Fruit fly (Drosophila melanogaster): ENCODE results near the gene CG32085.

The CG32085 gene

dm6 chr3L:11645933-11646332, 34.2 kb downstream of the CG32085 start, which contains the start of gene CG6071:
CG6071 (minus strand) TSS chr3L:11646033.
- TF ChIP-seq CG14655 (GFP tag; optimal IDR thresholded peaks at IDR 0.05) (no peak), CG8301 (tag; optimal IDR thresholded peaks at IDR 0.05) (no peak), Snoo (tag; optimal IDR thresholded peaks at IDR 0.05) (no peak), CG10348 (GFP tag; IDR thresholded peaks at IDR 0.05) (no peak), CG34367 (tag; optimal IDR thresholded peaks at IDR 0.05) (no peak), fd96Ca (GFP tag; IDR thresholded peaks at IDR 0.05) (no peak), CG4496 (GFP tag; IDR thresholded peaks at IDR 0.05) (no peak), gl (tag; optimal IDR thresholded peaks at IDR 0.05) (no peak), rn (GFP tag; IDR thresholded peaks at IDR 0.05) (no peak), CG12605 (GFP tag; IDR thresholded peaks at IDR 0.05) (no peak), CG17806 (tag; optimal IDR thresholded peaks at IDR 0.05) (no peak), Pif1B (GFP tag; optimal IDR thresholded peaks at IDR 0.05) (no peak), CG13204 (GFP tag; optimal IDR thresholded peaks at IDR 0.05) (no peak), D1 (tag; optimal IDR thresholded peaks at IDR 0.05) (no peak), CG15710 (tag; optimal IDR thresholded peaks at IDR 0.05) (no peak), CG9948 (tag; optimal IDR thresholded peaks at IDR 0.05) (no peak), CG32121 (GFP tag; IDR thresholded peaks at IDR 0.05) (no peak)

DNA sequence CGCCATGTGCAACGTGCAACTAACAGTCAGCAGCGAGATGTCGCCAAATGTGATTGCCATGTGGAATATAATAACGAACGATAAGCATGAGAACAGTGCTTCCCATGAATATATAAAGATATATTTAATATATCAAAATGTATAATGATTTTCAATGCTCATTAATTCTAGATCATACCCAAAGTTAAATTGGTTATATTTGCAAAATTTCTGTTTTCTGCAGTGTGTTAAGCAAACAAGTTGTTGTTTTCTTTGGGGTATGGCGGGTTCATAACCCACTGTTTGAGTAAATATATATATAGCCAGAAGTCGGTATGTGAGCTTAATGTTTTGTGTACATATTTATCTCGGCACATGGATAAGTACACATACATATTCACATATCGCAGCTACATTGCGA, 43.3 kb downstream of the CG32085 start:
- TF ChIP-seq CG8159 (tag; optimal IDR thresholded peaks at IDR 0.05), result peak; percentile 47
- no peak for TF ChIP-seq CG34367 (tag; optimal IDR thresholded peaks at IDR 0.05)
- peak; percentile 60; the same call in 1 of the 3 replicates for TF ChIP-seq CG4496 (GFP tag; IDR thresholded peaks at IDR 0.05)
- TF ChIP-seq rn (GFP tag; IDR thresholded peaks at IDR 0.05), result no peak
- TF ChIP-seq CG9948 (tag; optimal IDR thresholded peaks at IDR 0.05), result no peak
- peak; percentile 51 for TF ChIP-seq CG32121 (GFP tag; IDR thresholded peaks at IDR 0.05)
- no peak for TF ChIP-seq D1 (tag; optimal IDR thresholded peaks at IDR 0.05)
- no peak for TF ChIP-seq CG15710 (tag; optimal IDR thresholded peaks at IDR 0.05)
- TF ChIP-seq CG10348 (GFP tag; IDR thresholded peaks at IDR 0.05), result no peak
- TF ChIP-seq Ets98B (GFP tag; IDR thresholded peaks at IDR 0.05), result peak; percentile 31; the same call in 1 of the 2 replicates
- TF ChIP-seq EcR (GFP tag; optimal IDR thresholded peaks at IDR 0.05), result no peak
- TF ChIP-seq CG8301 (tag; optimal IDR thresholded peaks at IDR 0.05), result no peak
- no peak for TF ChIP-seq Pif1B (GFP tag; optimal IDR thresholded peaks at IDR 0.05)
- no peak for TF ChIP-seq CG13204 (GFP tag; optimal IDR thresholded peaks at IDR 0.05)
- no peak for TF ChIP-seq CG17806 (tag; optimal IDR thresholded peaks at IDR 0.05)
- TF ChIP-seq Pif1A (GFP tag; optimal IDR thresholded peaks at IDR 0.05), result no peak
- no peak for TF ChIP-seq gl (tag; optimal IDR thresholded peaks at IDR 0.05)
- no peak for TF ChIP-seq CG12605 (GFP tag; IDR thresholded peaks at IDR 0.05)
- TF ChIP-seq CG14655 (GFP tag; optimal IDR thresholded peaks at IDR 0.05), result no peak
- TF ChIP-seq Snoo (tag; optimal IDR thresholded peaks at IDR 0.05), result no peak
- no peak; the same call in 2 of the 3 replicates for TF ChIP-seq fd96Ca (GFP tag; IDR thresholded peaks at IDR 0.05)

- peak; percentile 56 for TF ChIP-seq Pif1B (GFP tag; optimal IDR thresholded peaks at IDR 0.05)
- peak; percentile 73 for TF ChIP-seq CG34367 (tag; optimal IDR thresholded peaks at IDR 0.05)
- peak; percentile 69 for TF ChIP-seq gl (tag; optimal IDR thresholded peaks at IDR 0.05)
- peak; percentile 58 for TF ChIP-seq CG32121 (GFP tag; IDR thresholded peaks at IDR 0.05)
- TF ChIP-seq rn (GFP tag; IDR thresholded peaks at IDR 0.05), result no peak
- no peak; the same call in 1 of the 3 replicates for TF ChIP-seq fd96Ca (GFP tag; IDR thresholded peaks at IDR 0.05)
- peak; percentile 83 for TF ChIP-seq CG4496 (GFP tag; IDR thresholded peaks at IDR 0.05)
- no peak for TF ChIP-seq Snoo (tag; optimal IDR thresholded peaks at IDR 0.05)
- TF ChIP-seq CG13204 (GFP tag; optimal IDR thresholded peaks at IDR 0.05), result peak; percentile 71
- no peak for TF ChIP-seq EcR (GFP tag; optimal IDR thresholded peaks at IDR 0.05)
- TF ChIP-seq CG8301 (tag; optimal IDR thresholded peaks at IDR 0.05), result peak; percentile 66
- peak; percentile 44 for TF ChIP-seq Pif1A (GFP tag; optimal IDR thresholded peaks at IDR 0.05)
- peak; percentile 64 for TF ChIP-seq CG15710 (tag; optimal IDR thresholded peaks at IDR 0.05)
- peak; percentile 50 for TF ChIP-seq CG8159 (tag; optimal IDR thresholded peaks at IDR 0.05)
- peak; percentile 80 for TF ChIP-seq CG14655 (GFP tag; optimal IDR thresholded peaks at IDR 0.05)
- TF ChIP-seq Ets98B (GFP tag; IDR thresholded peaks at IDR 0.05), result peak; percentile 54
- no peak for TF ChIP-seq D1 (tag; optimal IDR thresholded peaks at IDR 0.05)
- TF ChIP-seq CG17806 (tag; optimal IDR thresholded peaks at IDR 0.05), result peak; percentile 48
- TF ChIP-seq CG9948 (tag; optimal IDR thresholded peaks at IDR 0.05), result peak; percentile 24
- peak; percentile 94 for TF ChIP-seq CG12605 (GFP tag; IDR thresholded peaks at IDR 0.05)
- no peak for TF ChIP-seq CG10348 (GFP tag; IDR thresholded peaks at IDR 0.05)
Observed at dm6 chr3L:11634551-11634950, 45.6 kb downstream of the CG32085 start.

DNA sequence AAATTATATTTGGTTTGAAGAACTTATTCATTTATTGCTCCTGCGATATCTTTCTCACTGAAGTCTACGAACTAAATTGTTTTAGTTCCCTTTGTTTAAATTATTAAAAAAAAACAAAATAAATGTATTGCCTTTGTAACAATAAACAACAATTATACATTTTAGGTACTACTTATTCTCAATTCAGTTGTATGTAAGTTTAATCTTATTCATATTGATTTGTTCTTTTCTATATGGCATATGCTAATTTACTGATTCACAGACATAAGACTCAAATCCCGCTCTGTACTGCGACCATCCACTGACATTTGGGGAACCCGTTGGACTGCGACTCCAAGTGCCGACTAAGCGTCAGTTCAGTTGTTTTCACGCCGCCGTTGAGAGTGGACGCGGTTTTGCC, 49.1 kb downstream of the CG32085 start, which contains the start of gene CG32091:
Gene CG32091 (plus strand): TSS at position 301 of the 400 bp plus-strand sequence.
- no peak for TF ChIP-seq fd96Ca (GFP tag; IDR thresholded peaks at IDR 0.05)
- no peak for TF ChIP-seq D1 (tag; optimal IDR thresholded peaks at IDR 0.05)
- TF ChIP-seq CG12605 (GFP tag; IDR thresholded peaks at IDR 0.05), result no peak
- TF ChIP-seq CG15710 (tag; optimal IDR thresholded peaks at IDR 0.05), result no peak
- TF ChIP-seq Pif1B (GFP tag; optimal IDR thresholded peaks at IDR 0.05), result no peak
- no peak for TF ChIP-seq CG8301 (tag; optimal IDR thresholded peaks at IDR 0.05)

DNA sequence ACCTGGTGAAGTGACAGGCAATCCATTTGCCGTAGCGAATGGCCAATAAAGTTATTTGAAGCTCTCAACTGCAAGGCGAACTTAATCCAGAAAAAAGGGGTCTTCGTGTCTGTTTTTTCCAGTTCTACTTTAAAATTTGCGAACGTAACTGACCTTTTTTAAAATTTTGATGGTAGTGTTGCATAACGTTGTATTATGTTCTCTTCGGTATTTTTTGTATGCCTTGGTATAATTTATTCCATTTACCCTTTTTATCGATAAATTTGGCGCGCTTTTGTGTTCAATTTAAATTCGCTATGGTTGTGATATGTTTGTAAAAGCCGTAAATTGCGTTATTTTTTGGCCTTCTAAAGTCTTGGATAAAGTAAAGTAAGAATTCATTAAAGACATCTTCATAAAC, 49.5 kb downstream of the CG32085 start:
- TF ChIP-seq CG34367 (tag; optimal IDR thresholded peaks at IDR 0.05), result no peak
- TF ChIP-seq CG9948 (tag; optimal IDR thresholded peaks at IDR 0.05), result no peak
- no peak for TF ChIP-seq Pif1B (GFP tag; optimal IDR thresholded peaks at IDR 0.05)
- TF ChIP-seq CG15710 (tag; optimal IDR thresholded peaks at IDR 0.05), result no peak
- TF ChIP-seq D1 (tag; optimal IDR thresholded peaks at IDR 0.05), result no peak
- TF ChIP-seq CG13204 (GFP tag; optimal IDR thresholded peaks at IDR 0.05), result no peak
- no peak for TF ChIP-seq CG8159 (tag; optimal IDR thresholded peaks at IDR 0.05)
- TF ChIP-seq CG10348 (GFP tag; IDR thresholded peaks at IDR 0.05), result no peak
- no peak for TF ChIP-seq rn (GFP tag; IDR thresholded peaks at IDR 0.05)
- no peak for TF ChIP-seq Pif1A (GFP tag; optimal IDR thresholded peaks at IDR 0.05)
- TF ChIP-seq EcR (GFP tag; optimal IDR thresholded peaks at IDR 0.05), result no peak
- no peak for TF ChIP-seq Snoo (tag; optimal IDR thresholded peaks at IDR 0.05)

Measured in whole organism, pupa.